Worm (Caenorhabditis elegans): ENCODE measurements around the gene suds-3.

Gene suds-3

ce11 chrV:9970119-9970518 is 39.3 kb downstream of the suds-3 start (continued):
- TF ChIP-seq dpl-1 (GFP tag; optimal IDR thresholded peaks at IDR 0.05) (no peak), efl-1 (GFP tag; optimal IDR thresholded peaks at IDR 0.05) (peak; percentile 32), ztf-28 (GFP tag; IDR thresholded peaks at IDR 0.05) (peak; percentile 92), lag-1 (GFP tag; IDR thresholded peaks at IDR 0.05) (no peak), B0336.3 (GFP tag; IDR thresholded peaks at IDR 0.05) (peak; percentile 86), let-607 (tag; optimal IDR thresholded peaks at IDR 0.05) (peak; percentile 62 to 73), rpc-1 (optimal IDR thresholded peaks at IDR 0.05) (peak; percentile 99), rpc-1 (tag; optimal IDR thresholded peaks at IDR 0.05) (peak; percentile 99), Y79H2A.3 (GFP tag; conservative IDR thresholded peaks at IDR 0.05) (no peak), mcd-1 (GFP tag; IDR thresholded peaks at IDR 0.05) (peak; percentile 81), unc-130 (GFP tag; optimal IDR thresholded peaks at IDR 0.05) (peak; percentile 76), ceh-40 (GFP tag; IDR thresholded peaks at IDR 0.05) (peak; percentile 81; the same call in 1 of the 2 replicates), zfh-2 (GFP tag; conservative IDR thresholded peaks at IDR 0.05) (peak; percentile 92), hlh-26 (GFP tag; conservative IDR thresholded peaks at IDR 0.05) (0 out of 2 replicates have a peak, but pooled peaks have one; percentile 27), Y53G8AR.9 (GFP tag; conservative IDR thresholded peaks at IDR 0.05) (0 out of 2 replicates have a peak, but pooled peaks have one; percentile 35), aptf-3 (GFP tag; IDR thresholded peaks at IDR 0.05) (0 out of 2 replicates have a peak, but pooled peaks have one; percentile 64), snpc-3.4 (tag; optimal IDR thresholded peaks at IDR 0.05) (peak; percentile 84), lin-54 (GFP tag; optimal IDR thresholded peaks at IDR 0.05) (peak; percentile 81), C17E4.6 (GFP tag; IDR thresholded peaks at IDR 0.05) (peak; percentile 72; the same call in 1 of the 2 replicates), lin-40 (tag; optimal IDR thresholded peaks at IDR 0.05) (peak; percentile 77), mes-4 (tag; optimal IDR thresholded peaks at IDR 0.05) (peak; percentile 92), rec-8 (tag; optimal IDR thresholded peaks at IDR 0.05) (peak; percentile 88 to 96), ZK185.1 (tag; optimal IDR thresholded peaks at IDR 0.05; ENCODE audit: poor library complexity, severe bottlenecking) (peak; percentile 94), pbrm-1 (GFP tag; IDR thresholded peaks at IDR 0.05) (peak; percentile 59; the same call in 1 of the 2 replicates), madf-8 (GFP tag; conservative IDR thresholded peaks at IDR 0.05) (0 out of 2 replicates have a peak, but pooled peaks have one; percentile 16), lsy-27 (tag; optimal IDR thresholded peaks at IDR 0.05; ENCODE audit: borderline replicate concordance, insufficient read depth) (no peak), tbp1 (GFP tag; optimal IDR thresholded peaks at IDR 0.05) (peak; percentile 99), nfyb-1 (GFP tag; IDR thresholded peaks at IDR 0.05) (peak; percentile 93), B0035.1 (tag; optimal IDR thresholded peaks at IDR 0.05) (peak; percentile 89), sea-2 (GFP tag; IDR thresholded peaks at IDR 0.05) (peak; percentile 74; the same call in 1 of the 2 replicates), F33H1.4 (GFP tag; IDR thresholded peaks at IDR 0.05) (0 out of 2 replicates have a peak, but pooled peaks have one; percentile 33)

DNA sequence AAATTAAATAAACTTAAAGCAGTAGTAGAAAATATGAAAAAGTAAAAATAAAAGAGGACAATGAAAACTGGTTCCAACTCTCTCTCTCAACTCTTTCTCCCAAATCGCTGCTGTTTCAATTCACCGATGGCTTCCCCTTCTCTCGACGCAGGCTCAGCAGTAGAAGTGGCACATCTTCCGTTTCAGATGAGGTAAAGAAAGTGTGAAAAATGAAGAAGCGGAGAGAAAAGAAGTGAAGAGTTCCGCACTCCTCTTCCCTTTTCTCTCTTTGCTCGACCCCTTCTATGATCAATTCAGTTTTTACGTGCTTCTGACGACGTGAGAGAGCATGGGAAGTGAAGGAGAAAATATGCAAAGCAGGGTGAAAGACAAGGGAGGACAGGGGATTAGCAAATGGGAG is 43.4 kb downstream of the suds-3 start:
- no peak for TF ChIP-seq nhr-120 (GFP tag; IDR thresholded peaks at IDR 0.05)
- no peak for TF ChIP-seq ceh-40 (GFP tag; IDR thresholded peaks at IDR 0.05)
- 0 out of 2 replicates have a peak, but pooled peaks have one; percentile 31 for TF ChIP-seq hsf-1 (GFP tag; IDR thresholded peaks at IDR 0.05)
- TF ChIP-seq nfya-1 (tag; optimal IDR thresholded peaks at IDR 0.05; ENCODE audit: borderline replicate concordance, insufficient read depth) = no peak
- 0 out of 2 replicates have a peak, but pooled peaks have one; percentile 21 for TF ChIP-seq zfh-2 (GFP tag; conservative IDR thresholded peaks at IDR 0.05)
- TF ChIP-seq lir-1 (GFP tag; conservative IDR thresholded peaks at IDR 0.05) = no peak
- TF ChIP-seq tlf-1 (GFP tag; optimal IDR thresholded peaks at IDR 0.05) = no peak
- no peak for TF ChIP-seq snpc-4 (GFP tag; optimal IDR thresholded peaks at IDR 0.05)
- TF ChIP-seq snpc-4 (tag; optimal IDR thresholded peaks at IDR 0.05) = no peak
